Worm (Caenorhabditis elegans) whole organism, L2 larva: ENCODE results near the gene col-179.

Experiments used
- Y55F3AM.14 ChIP-seq: fragments of 200-800 bp; sonication (Bioruptor generic); optimal IDR thresholded peaks from 2 replicates; lab custom pipeline; 2018; ENCODE audit warnings: mild to moderate bottlenecking, missing genetic modification characterization, missing compliant biosample characterization
- aly-2 ChIP-seq: fragments of 150-350 bp; optimal IDR thresholded peaks from 2 replicates; lab custom pipeline; 2014; ENCODE audit warnings: missing biosample characterization, missing genetic modification characterization
- ceh-16 ChIP-seq: fragments of 150-350 bp; optimal IDR thresholded peaks from 2 replicates; lab custom pipeline; 2014; ENCODE audit warnings: missing biosample characterization, missing genetic modification characterization
- dmd-4 ChIP-seq: sonication (generic microtip); optimal IDR thresholded peaks from 2 replicates; lab custom pipeline; 2017; ENCODE audit warnings: missing biosample characterization, missing genetic modification characterization
- lin-11 ChIP-seq: fragments of 150-350 bp; sonication (generic microtip); optimal IDR thresholded peaks from 2 replicates; lab custom pipeline; 2014; ENCODE audit warnings: missing biosample characterization, missing genetic modification characterization, inconsistent platforms, mixed read lengths
- mdl-1 ChIP-seq, 2 experiments: fragments of 150-350 bp in 1 of 2; sonication (generic microtip) in 1 of 2; optimal IDR thresholded peaks; 2 replicates each; lab custom pipeline; 2017; ENCODE audit warnings: missing biosample characterization in 2 of 2, missing genetic modification characterization in 2 of 2
- nhr-10 ChIP-seq: sonication (generic microtip); optimal IDR thresholded peaks from 2 replicates; lab custom pipeline; 2017; ENCODE audit warnings: missing biosample characterization, missing genetic modification characterization
- nhr-11 ChIP-seq: fragments of 150-350 bp; optimal IDR thresholded peaks from 2 replicates; lab custom pipeline; 2014; ENCODE audit warnings: missing biosample characterization, missing genetic modification characterization
- nhr-12 ChIP-seq: fragments of 150-350 bp; optimal IDR thresholded peaks from 2 replicates; lab custom pipeline; 2014; ENCODE audit warnings: missing biosample characterization, missing genetic modification characterization
- nhr-237 ChIP-seq: fragments of 150-350 bp; optimal IDR thresholded peaks from 2 replicates; lab custom pipeline; 2014; ENCODE audit warnings: missing biosample characterization, missing genetic modification characterization
- snpc-4 ChIP-seq: fragments of 150-350 bp; optimal IDR thresholded peaks from 2 replicates; lab custom pipeline; 2014; ENCODE audit warnings: missing biosample characterization, missing genetic modification characterization
- unc-62 ChIP-seq: fragments of 150-350 bp; optimal IDR thresholded peaks from 2 replicates; lab custom pipeline; 2014; ENCODE audit warnings: missing biosample characterization, missing genetic modification reagents, missing genetic modification characterization
- ztf-11 ChIP-seq: sonication (generic microtip); optimal IDR thresholded peaks from 2 replicates; lab custom pipeline; 2017; ENCODE audit warnings: missing biosample characterization, missing genetic modification characterization

ce11 chrX:11226595-11226994 lies 25.3 kb downstream of the col-179 start, which contains the start of gene C34F6.12:
- TF ChIP-seq nhr-12 (tag; lab: Kevin White, UChicago) (no peak), Y55F3AM.14 (GFP tag; lab: Kevin White, UChicago) (no peak), snpc-4 (tag; lab: Kevin White, UChicago) (no peak), aly-2 (tag; lab: Kevin White, UChicago) (no peak), lin-11 (tag; lab: Kevin White, UChicago) (no peak), ztf-11 (tag; lab: Kevin White, UChicago) (no peak), dmd-4 (no peak), mdl-1 (tag; optimal IDR thresholded peaks at IDR 0.05; lab: Kevin White, UChicago) (no peak), nhr-237 (tag; lab: Kevin White, UChicago) (no peak), unc-62 (GFP tag; lab: Kevin White, UChicago) (no peak), nhr-11 (tag; lab: Kevin White, UChicago) (no peak), nhr-10 (no peak), ceh-16 (tag; lab: Kevin White, UChicago) (no peak)
